Fruit fly (Drosophila melanogaster): ENCODE results near the gene CG3847.

Gene CG3847

dm6 chrX:6301052-6301451 is 45.9 kb upstream of the CG3847 start, which contains the start of gene CG12219 (continued):
- no peak for TF ChIP-seq Ssrp (tag; optimal IDR thresholded peaks at IDR 0.05)
- TF ChIP-seq sima (GFP tag; optimal IDR thresholded peaks at IDR 0.05) = no peak
- TF ChIP-seq Abd-B (GFP tag; optimal IDR thresholded peaks at IDR 0.05) = no peak
- peak; percentile 60 for TF ChIP-seq Bgb (GFP tag; IDR thresholded peaks at IDR 0.05; ENCODE audit: partially characterized antibody)
- TF ChIP-seq CG18262 (tag; optimal IDR thresholded peaks at IDR 0.05) = no peak
- TF ChIP-seq pnt (GFP tag; optimal IDR thresholded peaks at IDR 0.05) = no peak
- no peak for TF ChIP-seq sd (tag; optimal IDR thresholded peaks at IDR 0.05)
- no peak for TF ChIP-seq odd (GFP tag; optimal IDR thresholded peaks at IDR 0.05)
- no peak for TF ChIP-seq lab (GFP tag; optimal IDR thresholded peaks at IDR 0.05)
- no peak for TF ChIP-seq Blimp-1 (GFP tag; optimal IDR thresholded peaks at IDR 0.05)
- TF ChIP-seq stwl (tag; optimal IDR thresholded peaks at IDR 0.05) = peak; percentile 74
- TF ChIP-seq Opbp (GFP tag; IDR thresholded peaks at IDR 0.05; ENCODE audit: partially characterized antibody) = peak; percentile 63; the same call in 2 of the 3 replicates
- TF ChIP-seq CG13296 (GFP tag; optimal IDR thresholded peaks at IDR 0.05) = no peak
- peak; percentile 50 for TF ChIP-seq bbx (GFP tag; IDR thresholded peaks at IDR 0.05; ENCODE audit: partially characterized antibody)
- no peak for TF ChIP-seq Dek (tag; optimal IDR thresholded peaks at IDR 0.05)
- TF ChIP-seq CHES-1-like (GFP tag; optimal IDR thresholded peaks at IDR 0.05) = no peak
- TF ChIP-seq eve (GFP tag; optimal IDR thresholded peaks at IDR 0.05) = no peak
- TF ChIP-seq CG15514 (GFP tag; optimal IDR thresholded peaks at IDR 0.05) = peak; percentile 51
- no peak for TF ChIP-seq kni (GFP tag; optimal IDR thresholded peaks at IDR 0.05)
- TF ChIP-seq HHEX (GFP tag; optimal IDR thresholded peaks at IDR 0.05) = no peak
- TF ChIP-seq Fer2 (tag; optimal IDR thresholded peaks at IDR 0.05) = no peak
- TF ChIP-seq TFAM (GFP tag; optimal IDR thresholded peaks at IDR 0.05) = no peak
- TF ChIP-seq Sox102F (GFP tag; optimal IDR thresholded peaks at IDR 0.05) = no peak
- TF ChIP-seq so (GFP tag; IDR thresholded peaks at IDR 0.05) = no peak
- no peak for TF ChIP-seq Xbp1 (GFP tag; optimal IDR thresholded peaks at IDR 0.05)
- TF ChIP-seq Mes4 (GFP tag; optimal IDR thresholded peaks at IDR 0.05) = no peak
- peak; percentile 100 for TF ChIP-seq CG9437 (GFP tag; optimal IDR thresholded peaks at IDR 0.05)
- TF ChIP-seq HmgZ (tag; optimal IDR thresholded peaks at IDR 0.05) = peak; percentile 20
- no peak for TF ChIP-seq CG7786 (GFP tag; optimal IDR thresholded peaks at IDR 0.05)
- TF ChIP-seq sr (GFP tag; IDR thresholded peaks at IDR 0.05) = no peak
- TF ChIP-seq Dbx (GFP tag; IDR thresholded peaks at IDR 0.05) = no peak
- no peak for TF ChIP-seq CG4854 (GFP tag; optimal IDR thresholded peaks at IDR 0.05)
- no peak for TF ChIP-seq CG2875 (GFP tag; optimal IDR thresholded peaks at IDR 0.05)
- TF ChIP-seq Hsf (GFP tag; optimal IDR thresholded peaks at IDR 0.05) = no peak
- TF ChIP-seq CG10274 (GFP tag; optimal IDR thresholded peaks at IDR 0.05) = no peak
- no peak for TF ChIP-seq gsb-n (tag; optimal IDR thresholded peaks at IDR 0.05)
- no peak for TF ChIP-seq CG2889 (GFP tag; IDR thresholded peaks at IDR 0.05)
- TF ChIP-seq ems (GFP tag; optimal IDR thresholded peaks at IDR 0.05) = no peak
- TF ChIP-seq bsh (GFP tag; optimal IDR thresholded peaks at IDR 0.05) = no peak
- TF ChIP-seq CG43689 (GFP tag; IDR thresholded peaks at IDR 0.05) = no peak
- no peak for TF ChIP-seq CG7963 (GFP tag; IDR thresholded peaks at IDR 0.05; ENCODE audit: partially characterized antibody)
- no peak for TF ChIP-seq CG2712 (tag; optimal IDR thresholded peaks at IDR 0.05)
- peak; percentile 60 for TF ChIP-seq Dp (GFP tag; optimal IDR thresholded peaks at IDR 0.05)
- no peak for TF ChIP-seq CG3281 (GFP tag; optimal IDR thresholded peaks at IDR 0.05)
- TF ChIP-seq MESR4 (GFP tag; optimal IDR thresholded peaks at IDR 0.05) = peak; percentile 72
- no peak for TF ChIP-seq Hr51 (GFP tag; optimal IDR thresholded peaks at IDR 0.05)
- TF ChIP-seq CG2678 (tag; optimal IDR thresholded peaks at IDR 0.05) = no peak
- no peak for TF ChIP-seq dan (GFP tag; IDR thresholded peaks at IDR 0.05)
- TF ChIP-seq bcd (GFP tag; optimal IDR thresholded peaks at IDR 0.05) = no peak
- TF ChIP-seq ERR (GFP tag; optimal IDR thresholded peaks at IDR 0.05) = no peak
